Worm (Caenorhabditis elegans): ENCODE results near the gene irld-6.

- no peak for TF ChIP-seq lin-15B (tag; optimal IDR thresholded peaks at IDR 0.05)
- TF ChIP-seq ceh-82 (tag; optimal IDR thresholded peaks at IDR 0.05), result no peak
- TF ChIP-seq pqm-1 (tag; optimal IDR thresholded peaks at IDR 0.05), result no peak
- no peak for TF ChIP-seq nhr-28 (tag; optimal IDR thresholded peaks at IDR 0.05)
- no peak for TF ChIP-seq snpc-4 (tag; optimal IDR thresholded peaks at IDR 0.05)
Observed at ce11 chrV:10712608-10712900, 44.0 kb downstream of the irld-6 start.

Measured in whole organism, L3 larva.